Worm (Caenorhabditis elegans): ENCODE data around the gene pals-19.

- no peak for TF ChIP-seq ceh-18 (tag; optimal IDR thresholded peaks at IDR 0.05)
- TF ChIP-seq elt-2 (tag; optimal IDR thresholded peaks at IDR 0.05), result no peak
Measured at ce11 chrIII:1380535-1381274, 21.0 kb upstream of the pals-19 start, which contains the start of the genes pals-21 and Y82E9BR.6.
